Worm (Caenorhabditis elegans) whole organism, L4 larva: ENCODE results near the gene ttr-20.

Experiments used
- F37D6.2 ChIP-seq: sonication (generic microtip); optimal IDR thresholded peaks from 2 replicates; lab custom pipeline; 2016; ENCODE audit warnings: mild to moderate bottlenecking, missing genetic modification characterization, missing compliant biosample characterization
- T20F7.1 ChIP-seq: fragments of 200-800 bp; sonication (Bioruptor generic); optimal IDR thresholded peaks from 2 replicates; lab custom pipeline; 2018; ENCODE audit warnings: mild to moderate bottlenecking, missing genetic modification characterization, missing compliant biosample characterization
- Y48G9A.11 ChIP-seq: fragments of 200-800 bp; sonication (Bioruptor generic); IDR thresholded peaks from 2 replicates; pipeline ENCODE4 v1.3.6; 2022; ENCODE audit warnings: missing genetic modification reagents, missing genetic modification characterization, missing compliant biosample characterization
- Y75B8A.6 ChIP-seq: fragments of 200-800 bp; sonication (Bioruptor generic); IDR thresholded peaks from 2 replicates; pipeline ENCODE4 v1.3.6; 2022; ENCODE audit warnings: missing genetic modification reagents, missing genetic modification characterization, missing compliant biosample characterization
- ZK337.2 ChIP-seq: fragments of 200-800 bp; sonication (Bioruptor generic); IDR thresholded peaks from 2 replicates; pipeline ENCODE4 v1.3.6; 2022; ENCODE audit warnings: missing genetic modification reagents, missing genetic modification characterization, missing compliant biosample characterization
- aha-1 ChIP-seq: fragments of 150-350 bp; peaks from one replicate; lab custom pipeline; 2014; ENCODE audit warnings: missing biosample characterization, missing genetic modification characterization
- ceh-62 ChIP-seq: sonication (generic microtip); optimal IDR thresholded peaks from 2 replicates; lab custom pipeline; 2017; ENCODE audit warnings: missing biosample characterization, missing genetic modification characterization
- ceh-82 ChIP-seq: sonication (generic microtip); optimal IDR thresholded peaks from 2 replicates; lab custom pipeline; 2017; ENCODE audit warnings: missing biosample characterization, missing genetic modification characterization
- dmd-6 ChIP-seq: fragments of 200-800 bp; sonication (Bioruptor generic); IDR thresholded peaks from 2 replicates; pipeline ENCODE4 v1.3.6; 2022; ENCODE audit warnings: missing genetic modification reagents, missing genetic modification characterization, missing compliant biosample characterization
- dmd-8 ChIP-seq: fragments of 200-800 bp; sonication (Bioruptor generic); IDR thresholded peaks from 2 replicates; pipeline ENCODE4 v1.3.6; 2022; ENCODE audit warnings: missing genetic modification characterization, missing compliant biosample characterization
- hlh-11 ChIP-seq: fragments of 200-800 bp; sonication (Bioruptor generic); optimal IDR thresholded peaks from 2 replicates; lab custom pipeline; 2018; ENCODE audit warnings: mild to moderate bottlenecking, missing genetic modification characterization, missing compliant biosample characterization
- hlh-30 ChIP-seq: sonication (generic microtip); optimal IDR thresholded peaks from 2 replicates; lab custom pipeline; 2017; ENCODE audit warnings: antibody characterized with exemption, mild to moderate bottlenecking, missing genetic modification characterization, missing compliant biosample characterization; ENCODE audit not compliant: insufficient read depth
- hmg-1.1 ChIP-seq: fragments of 200-800 bp; sonication (Bioruptor generic); IDR thresholded peaks from 2 replicates; pipeline ENCODE4 v1.3.6; 2022; ENCODE audit warnings: missing genetic modification reagents, missing genetic modification characterization, missing compliant biosample characterization
- lin-1 ChIP-seq: fragments of 200-800 bp; sonication (Bioruptor generic); IDR thresholded peaks from 2 replicates; pipeline ENCODE4 v1.3.6; 2022; ENCODE audit warnings: missing genetic modification reagents, missing genetic modification characterization, missing compliant biosample characterization
- lsy-2 ChIP-seq, 2 experiments: fragments of 150-350 bp in 1 of 2; sonication (generic microtip) in 1 of 2; optimal IDR thresholded peaks; 2 replicates each; lab custom pipeline; 2014 to 2017; ENCODE audit warnings: missing biosample characterization in 2 of 2, missing genetic modification characterization in 2 of 2
- madf-9 ChIP-seq: fragments of 200-800 bp; sonication (Bioruptor generic); conservative IDR thresholded peaks from 2 replicates; pipeline ENCODE4 v1.3.6; 2022; ENCODE audit warnings: missing genetic modification reagents, missing genetic modification characterization, missing compliant biosample characterization
- mdl-1 ChIP-seq, 2 experiments: fragments of 150-350 bp in 1 of 2; sonication (generic microtip) in 1 of 2; optimal IDR thresholded peaks; 2 replicates each; lab custom pipeline; 2014 to 2017; ENCODE audit warnings: missing biosample characterization in 2 of 2, missing genetic modification characterization in 2 of 2
- mdt-29 ChIP-seq: fragments of 200-800 bp; sonication (Bioruptor generic); IDR thresholded peaks from 2 replicates; pipeline ENCODE4 v1.3.6; 2022; ENCODE audit warnings: missing genetic modification reagents, missing genetic modification characterization, missing compliant biosample characterization
- mxl-3 ChIP-seq: fragments of 200-800 bp; sonication (Bioruptor generic); optimal IDR thresholded peaks from 2 replicates; lab custom pipeline; 2018; ENCODE audit warnings: mild to moderate bottlenecking, missing genetic modification characterization, missing compliant biosample characterization
- nhr-111 ChIP-seq: fragments of 200-800 bp; sonication (Bioruptor generic); optimal IDR thresholded peaks from 2 replicates; lab custom pipeline; 2018; ENCODE audit warnings: mild to moderate bottlenecking, missing genetic modification characterization, missing compliant biosample characterization
- nhr-28 ChIP-seq: fragments of 150-350 bp; optimal IDR thresholded peaks from 2 replicates; lab custom pipeline; 2014; ENCODE audit warnings: missing biosample characterization, missing genetic modification characterization
- nhr-41 ChIP-seq: fragments of 200-800 bp; sonication (Bioruptor generic); IDR thresholded peaks from 2 replicates; pipeline ENCODE4 v1.3.6; 2022; ENCODE audit warnings: missing genetic modification reagents, missing genetic modification characterization, missing compliant biosample characterization
- pha-4 ChIP-seq, 2 experiments: fragments of 150-350 bp in 1 of 2; fragments of 200-800 bp in 1 of 2; sonication (Bioruptor generic) in 1 of 2; IDR thresholded peaks in 1 of 2; optimal IDR thresholded peaks in 1 of 2; 2 replicates each; pipeline versions ENCODE4 v1.3.6 to Lab custom; 2014 to 2022; ENCODE audit warnings: missing genetic modification characterization in 2 of 2, missing genetic modification reagents in 2 of 2, missing biosample characterization in 1 of 2, missing compliant biosample characterization in 1 of 2
- php-3 ChIP-seq: fragments of 200-800 bp; sonication (Bioruptor generic); IDR thresholded peaks from 2 replicates; pipeline ENCODE4 v1.3.6; 2022; ENCODE audit warnings: missing genetic modification reagents, missing genetic modification characterization, missing compliant biosample characterization
- saeg-2 ChIP-seq: fragments of 200-800 bp; sonication (Bioruptor generic); IDR thresholded peaks from 2 replicates; pipeline ENCODE4 v1.3.6; 2022; ENCODE audit warnings: missing genetic modification reagents, missing genetic modification characterization, missing compliant biosample characterization
- set-16 ChIP-seq: fragments of 200-800 bp; sonication (Bioruptor generic); IDR thresholded peaks from 2 replicates; pipeline ENCODE4 v1.3.6; 2022; ENCODE audit warnings: missing genetic modification reagents, missing genetic modification characterization, missing compliant biosample characterization
- skn-1 ChIP-seq: fragments of 150-350 bp; optimal IDR thresholded peaks from 2 replicates; lab custom pipeline; 2014; ENCODE audit warnings: missing biosample characterization, missing genetic modification characterization
- spr-3 ChIP-seq: fragments of 200-800 bp; sonication (Bioruptor generic); optimal IDR thresholded peaks from 2 replicates; lab custom pipeline; 2018; ENCODE audit warnings: mild to moderate bottlenecking, missing genetic modification characterization, missing compliant biosample characterization
- tra-1 ChIP-seq: fragments of 200-800 bp; sonication (Bioruptor generic); IDR thresholded peaks from 2 replicates; pipeline ENCODE4 v1.3.6; 2022; ENCODE audit warnings: missing genetic modification reagents, missing genetic modification characterization, missing compliant biosample characterization
- unc-39 ChIP-seq: sonication (generic microtip); optimal IDR thresholded peaks from 2 replicates; lab custom pipeline; 2017; ENCODE audit warnings: missing biosample characterization, missing genetic modification characterization
- unc-62 ChIP-seq, 3 experiments: fragments of 150-350 bp in 1 of 3; sonication (generic microtip); optimal IDR thresholded peaks in 2 of 3; peaks in 1 of 3; 1 replicate in 1 of 3; 2 replicates in 2 of 3; lab custom pipeline; 2014 to 2017; ENCODE audit warnings: missing biosample characterization in 3 of 3, missing genetic modification characterization in 3 of 3, missing genetic modification reagents in 3 of 3, missing genotype in 1 of 3
- vab-7 ChIP-seq: fragments of 200-800 bp; sonication (Bioruptor generic); IDR thresholded peaks from 2 replicates; pipeline ENCODE4 v1.3.6; 2022; ENCODE audit warnings: missing genetic modification reagents, missing genetic modification characterization, missing compliant biosample characterization
- zag-1 ChIP-seq: fragments of 150-350 bp; optimal IDR thresholded peaks from 2 replicates; lab custom pipeline; 2014; ENCODE audit warnings: missing biosample characterization, missing genetic modification characterization
- zfp-3 ChIP-seq: fragments of 200-800 bp; sonication (Bioruptor generic); conservative IDR thresholded peaks from 2 replicates; pipeline ENCODE4 v1.3.6; 2022; ENCODE audit warnings: missing genetic modification reagents, missing genetic modification characterization, missing compliant biosample characterization
- ztf-11 ChIP-seq: fragments of 150-350 bp; optimal IDR thresholded peaks from 2 replicates; lab custom pipeline; 2014; ENCODE audit warnings: missing biosample characterization, missing genetic modification characterization
- ztf-7 ChIP-seq: fragments of 150-350 bp; optimal IDR thresholded peaks from 2 replicates; lab custom pipeline; 2014; ENCODE audit warnings: missing biosample characterization, missing genetic modification characterization

ttr-20 gene

DNA sequence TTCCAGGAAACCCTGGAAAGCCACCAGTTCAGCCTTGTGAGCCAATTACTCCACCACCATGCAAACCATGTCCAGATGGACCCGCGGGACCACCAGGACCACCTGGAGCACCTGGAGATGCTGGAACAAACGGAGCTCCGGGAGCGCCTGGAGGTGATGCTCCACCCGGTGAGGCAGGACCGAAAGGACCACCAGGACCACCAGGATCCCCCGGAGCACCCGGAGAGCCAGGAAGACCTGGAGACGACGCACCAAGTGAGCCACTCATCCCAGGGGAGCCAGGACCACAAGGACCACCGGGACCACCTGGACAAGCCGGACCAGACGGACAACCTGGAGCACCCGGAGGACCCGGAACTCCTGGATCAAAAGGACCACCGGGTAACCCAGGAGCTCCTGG is 18.1 kb downstream of the ttr-20 start:
- peak; percentile 55; the same call in 1 of the 2 replicates for TF ChIP-seq pha-4 (GFP tag; IDR thresholded peaks at IDR 0.05; lab: Robert Waterston, UW)
- no peak for TF ChIP-seq pha-4 (tag; optimal IDR thresholded peaks at IDR 0.05; lab: Kevin White, UChicago)
- no peak for TF ChIP-seq ceh-82 (tag; lab: Kevin White, UChicago)
- TF ChIP-seq php-3 (GFP tag; lab: Robert Waterston, UW), result 0 out of 2 replicates have a peak, but pooled peaks have one; percentile 24
- peak; percentile 98 for TF ChIP-seq set-16 (GFP tag; lab: Robert Waterston, UW)

DNA sequence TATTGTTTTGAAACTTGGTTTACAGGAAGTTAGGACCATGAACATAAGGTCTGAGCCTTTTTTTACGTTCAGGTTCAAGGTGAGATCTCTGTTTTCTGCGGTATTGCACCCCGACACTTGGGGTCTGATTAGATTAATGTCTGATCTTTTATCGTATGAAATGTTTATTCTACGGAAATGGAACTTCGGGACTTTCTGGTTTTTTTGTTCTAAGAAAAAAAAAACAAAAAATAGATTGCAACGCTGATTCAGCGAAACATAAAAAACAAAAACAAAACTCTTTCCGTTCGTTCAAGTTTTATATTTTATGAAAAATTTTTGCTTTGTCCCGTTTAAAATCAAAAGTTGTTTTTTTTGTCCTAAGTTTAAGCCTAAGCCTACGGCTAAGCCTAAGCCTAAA is 18.6 kb downstream of the ttr-20 start, which contains the start of gene F36A4.5:
Gene F36A4.5, plus strand, starts transcription at position 301 of the 400 bp plus-strand sequence.
- TF ChIP-seq lsy-2 (tag; optimal IDR thresholded peaks at IDR 0.05; lab: Kevin White, UChicago) (no peak), ztf-11 (no peak), hmg-1.1 (GFP tag; lab: Robert Waterston, UW) (no peak), dmd-6 (GFP tag; lab: Robert Waterston, UW) (no peak)

DNA sequence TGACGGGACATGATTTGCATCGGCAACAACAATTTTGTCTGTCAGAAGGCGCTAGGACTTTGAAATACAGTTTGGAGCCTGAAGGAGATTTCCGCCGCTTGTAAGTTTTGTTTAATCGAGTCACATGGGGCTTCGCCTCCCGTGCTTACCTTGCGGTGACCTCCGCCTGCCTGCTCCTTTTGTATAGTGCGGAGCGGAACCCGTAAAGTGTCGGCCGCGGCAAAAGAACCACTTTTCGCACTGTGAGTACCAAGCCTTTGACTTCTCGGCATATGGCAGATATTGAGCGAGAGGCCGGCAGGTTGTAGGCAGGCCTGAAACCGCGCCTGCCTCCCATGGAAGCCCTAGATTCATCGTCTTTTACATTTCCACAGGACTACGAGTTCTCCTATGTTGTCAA is 19.4 kb downstream of the ttr-20 start:
- TF ChIP-seq dmd-8 (GFP tag; lab: Robert Waterston, UW) (0 out of 2 replicates have a peak, but pooled peaks have one; percentile 35), set-16 (GFP tag; lab: Robert Waterston, UW) (peak; percentile 60; the same call in 1 of the 2 replicates), zfp-3 (GFP tag; lab: Robert Waterston, UW) (no peak)

DNA sequence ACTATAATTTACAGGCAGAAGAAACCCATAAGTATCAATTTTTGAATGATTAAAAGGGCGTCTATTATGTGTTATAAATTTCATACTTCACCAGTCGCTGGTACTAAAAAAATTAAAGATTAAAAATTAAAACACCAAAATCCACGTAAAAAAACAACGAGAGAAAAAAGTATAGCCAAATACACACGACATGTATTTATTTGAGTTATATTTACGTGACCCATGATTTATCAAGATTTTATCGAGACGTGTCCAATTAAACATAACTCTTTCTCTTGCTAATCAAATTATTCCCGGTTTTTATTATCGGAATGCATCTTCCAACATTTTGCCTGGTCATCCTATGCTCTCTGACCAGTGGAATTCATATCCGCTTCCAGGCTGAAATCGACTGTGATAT is 20.7 kb downstream of the ttr-20 start, which contains the start of gene F36A4.4:
Gene F36A4.4, plus strand, starts transcription at position 301 of the 400 bp plus-strand sequence.
- TF ChIP-seq dmd-6 (GFP tag; lab: Robert Waterston, UW) (no peak), ZK337.2 (GFP tag; lab: Robert Waterston, UW) (no peak), skn-1 (tag; lab: Kevin White, UChicago) (no peak), zag-1 (no peak), F37D6.2 (no peak), hlh-30 (tag; lab: Kevin White, UChicago) (no peak), nhr-111 (no peak), Y48G9A.11 (GFP tag; lab: Robert Waterston, UW) (no peak), nhr-28 (tag; lab: Kevin White, UChicago) (no peak), spr-3 (GFP tag; lab: Kevin White, UChicago) (no peak), mdl-1 (tag; optimal IDR thresholded peaks at IDR 0.05; lab: Kevin White, UChicago) (no peak), saeg-2 (GFP tag; lab: Robert Waterston, UW) (no peak), mdt-29 (GFP tag; lab: Robert Waterston, UW) (no peak)

DNA sequence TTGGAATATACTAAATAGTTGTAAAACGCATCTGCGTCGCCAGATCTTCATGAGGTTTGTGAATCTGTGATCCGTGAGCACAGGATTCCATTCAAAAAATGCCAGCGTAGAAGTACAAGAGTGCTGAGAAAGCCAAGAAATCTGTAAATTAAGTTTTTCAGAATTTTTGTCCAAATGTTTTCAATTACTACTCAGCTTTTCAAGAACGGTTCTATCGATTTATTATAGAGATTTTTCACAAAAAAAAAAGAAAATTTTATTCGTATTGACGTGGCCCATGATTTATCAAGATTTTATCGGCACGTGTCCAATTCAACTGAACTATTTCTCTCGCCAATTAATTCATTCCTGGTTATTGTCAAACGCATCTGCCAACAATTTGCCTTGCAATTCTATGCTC is 22.7 kb downstream of the ttr-20 start, which contains the start of gene F36A4.3:
Gene F36A4.3, plus strand, starts transcription at position 301 of the 400 bp plus-strand sequence.
- TF ChIP-seq vab-7, result no peak
- TF ChIP-seq unc-62 (GFP tag; optimal IDR thresholded peaks at IDR 0.05 in 1 of 2; lab: Kevin White, UChicago), result peak in 1 of 2 experiments; percentile 73
- no peak for TF ChIP-seq unc-62 (tag; optimal IDR thresholded peaks at IDR 0.05; lab: Kevin White, UChicago)
- no peak for TF ChIP-seq nhr-41 (GFP tag; lab: Robert Waterston, UW)

DNA sequence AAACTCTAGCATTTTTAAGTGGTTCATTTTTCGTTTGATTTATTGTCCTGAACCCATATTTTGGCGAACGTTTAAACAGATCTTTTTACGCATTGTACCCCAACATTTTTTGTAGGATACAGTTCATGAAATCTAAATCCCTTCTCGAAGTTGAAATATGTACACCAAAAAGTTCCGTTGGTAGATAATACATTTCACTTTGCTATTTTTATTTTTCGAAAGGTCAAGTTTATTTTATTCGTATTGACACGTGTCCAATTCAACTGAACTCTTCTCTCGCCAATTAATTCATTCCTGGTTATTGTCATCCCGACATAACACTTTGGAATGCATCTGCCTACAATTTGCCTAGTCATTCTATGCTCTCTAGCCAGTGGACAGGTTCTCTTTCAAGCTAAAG is 24.3 kb downstream of the ttr-20 start, which contains the start of gene F36A4.2:
Gene F36A4.2, plus strand, starts transcription at position 301 of the 400 bp plus-strand sequence.
- no peak for TF ChIP-seq ztf-11
- TF ChIP-seq hlh-11 (tag; lab: Kevin White, UChicago), result no peak
- TF ChIP-seq mxl-3 (GFP tag; lab: Kevin White, UChicago), result no peak
- no peak for TF ChIP-seq Y75B8A.6 (GFP tag; lab: Robert Waterston, UW)
- no peak for TF ChIP-seq tra-1 (GFP tag; lab: Robert Waterston, UW)
- no peak for TF ChIP-seq lin-1 (GFP tag; lab: Robert Waterston, UW)
- TF ChIP-seq ztf-7 (tag; lab: Kevin White, UChicago), result no peak
- TF ChIP-seq nhr-41 (GFP tag; lab: Robert Waterston, UW), result no peak
- no peak for TF ChIP-seq ceh-62
- TF ChIP-seq T20F7.1, result no peak
- no peak for TF ChIP-seq unc-62 (GFP tag; optimal IDR thresholded peaks at IDR 0.05 in 1 of 2; lab: Kevin White, UChicago)
- no peak for TF ChIP-seq unc-62 (tag; optimal IDR thresholded peaks at IDR 0.05; lab: Kevin White, UChicago)
- no peak for TF ChIP-seq madf-9 (GFP tag; lab: Robert Waterston, UW)
- no peak for TF ChIP-seq pha-4 (GFP tag; IDR thresholded peaks at IDR 0.05; lab: Robert Waterston, UW)
- TF ChIP-seq pha-4 (tag; optimal IDR thresholded peaks at IDR 0.05; lab: Kevin White, UChicago), result no peak
- TF ChIP-seq unc-39, result no peak
- no peak for TF ChIP-seq aha-1 (tag; lab: Kevin White, UChicago)
